Worm (Caenorhabditis elegans) whole organism, midembryonic: ENCODE data around the gene sfxn-2.

Experiments used
- T22C8.4 ChIP-seq: fragments of 200-800 bp; sonication (Bioruptor generic); IDR thresholded peaks from 2 replicates; pipeline ENCODE4 v1.3.6; 2022; ENCODE audit warnings: missing genetic modification characterization, missing compliant biosample characterization
- cog-1 ChIP-seq: sonication (generic microtip); optimal IDR thresholded peaks from 2 replicates; lab custom pipeline; 2016; ENCODE audit warnings: missing genetic modification characterization, missing compliant biosample characterization
- flt-1 ChIP-seq: fragments of 200-800 bp; sonication (Bioruptor generic); IDR thresholded peaks from 2 replicates; pipeline ENCODE4 v1.3.6; 2022; ENCODE audit warnings: missing genetic modification characterization, missing compliant biosample characterization
- ref-1 ChIP-seq: fragments of 200-800 bp; sonication (Bioruptor generic); conservative IDR thresholded peaks from 2 replicates; pipeline ENCODE4 v1.3.6; 2022; ENCODE audit warnings: missing genetic modification reagents, missing genetic modification characterization, missing compliant biosample characterization
- ztf-23 ChIP-seq: fragments of 200-800 bp; sonication (Bioruptor generic); IDR thresholded peaks from 2 replicates; pipeline ENCODE4 v1.3.6; 2022; ENCODE audit warnings: missing genetic modification reagents, missing genetic modification characterization, missing compliant biosample characterization

- TF ChIP-seq T22C8.4 (GFP tag; lab: Robert Waterston, UW) (no peak), ztf-23 (GFP tag; lab: Robert Waterston, UW) (no peak), ref-1 (GFP tag; lab: Robert Waterston, UW) (no peak), cog-1 (tag; lab: Kevin White, UChicago) (no peak), flt-1 (GFP tag; lab: Robert Waterston, UW) (no peak)
Observed at ce11 chrX:7921130-7921529, 37.0 kb downstream of the sfxn-2 start.
